Fruit fly (Drosophila melanogaster) whole organism: ENCODE measurements around the gene Rh4.

ENCODE experiments used
- CG8478 ChIP-seq: fragments of >200 bp; optimal IDR thresholded peaks from 2 replicates; lab custom pipeline; 2018; ENCODE audit warnings: inconsistent platforms
- Dll ChIP-seq: fragments of >200 bp; optimal IDR thresholded peaks from 2 replicates; lab custom pipeline; 2017
- EcR ChIP-seq, 2 experiments: fragments of >200 bp; optimal IDR thresholded peaks; 2 replicates each; lab custom pipeline; 2017; ENCODE audit warnings: missing biosample characterization in 2 of 2, missing genetic modification characterization in 2 of 2, missing genetic modification reagents in 2 of 2
- pan ChIP-seq: fragments of >200 bp; optimal IDR thresholded peaks from 2 replicates; lab custom pipeline; 2017
- psq ChIP-seq: fragments of >200 bp; optimal IDR thresholded peaks from 2 replicates; lab custom pipeline; 2017
- usp ChIP-seq: fragments of >200 bp; optimal IDR thresholded peaks from 2 replicates; lab custom pipeline; 2017; ENCODE audit warnings: missing biosample characterization, missing genetic modification characterization, mixed read lengths

- no peak for TF ChIP-seq Dll (lab: Kevin White, UChicago)
- TF ChIP-seq usp (GFP tag; lab: Kevin White, UChicago), result no peak
- no peak for TF ChIP-seq pan (lab: Kevin White, UChicago)
- no peak for TF ChIP-seq psq (lab: Kevin White, UChicago)
- TF ChIP-seq EcR (GFP tag; optimal IDR thresholded peaks at IDR 0.05; lab: Kevin White, UChicago), result no peak
- TF ChIP-seq CG8478 (lab: Kevin White, UChicago), result no peak
Measured at dm6 chr3L:16803708-16804350, 58.5 kb downstream of the Rh4 start.
